Fruit fly (Drosophila melanogaster): ENCODE data around the gene side-VII.

Gene side-VII

DNA sequence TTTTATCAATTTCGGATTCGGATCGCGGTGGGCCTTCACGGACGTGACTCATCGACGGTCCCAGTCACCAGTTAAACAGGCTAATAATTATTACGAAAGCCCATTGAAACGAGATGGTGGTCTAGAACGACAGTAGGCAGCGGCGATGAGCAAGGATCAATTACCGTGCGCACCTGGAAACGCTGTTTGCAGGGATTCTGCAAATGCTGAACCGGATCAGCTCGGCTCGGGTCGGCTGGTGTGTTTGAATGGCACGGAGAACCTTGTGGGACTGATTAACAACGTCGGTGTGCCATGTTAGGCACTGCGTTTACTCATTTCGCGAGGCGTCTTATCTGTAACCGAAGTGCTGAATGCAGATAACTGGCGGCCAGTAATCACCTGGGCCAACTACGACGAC is 34.4 kb upstream of the side-VII start, which contains the start of gene Whamy (continued):
- TF ChIP-seq Dip2 (GFP tag; IDR thresholded peaks at IDR 0.05) = no peak
- no peak for TF ChIP-seq CG10565 (GFP tag; optimal IDR thresholded peaks at IDR 0.05)
- no peak for TF ChIP-seq CG6654 (GFP tag; optimal IDR thresholded peaks at IDR 0.05)
- TF ChIP-seq Med (GFP tag) = peak; percentile 70
- no peak for TF ChIP-seq Chrac-16 (GFP tag; optimal IDR thresholded peaks at IDR 0.05)
- TF ChIP-seq CG16779 (GFP tag; IDR thresholded peaks at IDR 0.05) = no peak
- TF ChIP-seq lilli (GFP tag; optimal IDR thresholded peaks at IDR 0.05) = no peak
- TF ChIP-seq ind (GFP tag; optimal IDR thresholded peaks at IDR 0.05) = no peak
- no peak for TF ChIP-seq CG14014 (GFP tag; IDR thresholded peaks at IDR 0.05)
- TF ChIP-seq peb (GFP tag; IDR thresholded peaks at IDR 0.05) = no peak
- TF ChIP-seq nau (GFP tag; optimal IDR thresholded peaks at IDR 0.05) = no peak
- TF ChIP-seq br (optimal IDR thresholded peaks at IDR 0.05) = no peak
- TF ChIP-seq ap (GFP tag; IDR thresholded peaks at IDR 0.05) = no peak
- peak; percentile 66 for TF ChIP-seq lab (GFP tag; optimal IDR thresholded peaks at IDR 0.05)
- no peak for TF ChIP-seq MTF-1 (GFP tag; optimal IDR thresholded peaks at IDR 0.05; ENCODE audit: borderline replicate concordance)
- peak; percentile 5 for TF ChIP-seq CG13296 (GFP tag; optimal IDR thresholded peaks at IDR 0.05)
- TF ChIP-seq CG1233 (GFP tag; optimal IDR thresholded peaks at IDR 0.05) = no peak
- TF ChIP-seq slbo (GFP tag; IDR thresholded peaks at IDR 0.05) = no peak
- no peak for TF ChIP-seq bsh (GFP tag; optimal IDR thresholded peaks at IDR 0.05)
- no peak for TF ChIP-seq Oaz (GFP tag; IDR thresholded peaks at IDR 0.05)
- no peak for TF ChIP-seq pita (GFP tag; optimal IDR thresholded peaks at IDR 0.05)
- no peak for TF ChIP-seq CG10147 (GFP tag; optimal IDR thresholded peaks at IDR 0.05)
- no peak for TF ChIP-seq bab2 (GFP tag; optimal IDR thresholded peaks at IDR 0.05)
- no peak for TF ChIP-seq E2f1 (GFP tag; IDR thresholded peaks at IDR 0.05)
- no peak for TF ChIP-seq CG12299 (tag; optimal IDR thresholded peaks at IDR 0.05)
- no peak for TF ChIP-seq NfI (GFP tag; optimal IDR thresholded peaks at IDR 0.05)
- TF ChIP-seq CG2875 (GFP tag; optimal IDR thresholded peaks at IDR 0.05) = no peak
- no peak for TF ChIP-seq CG31388 (GFP tag; optimal IDR thresholded peaks at IDR 0.05)
- no peak for TF ChIP-seq CG8388 (GFP tag; optimal IDR thresholded peaks at IDR 0.05)
- no peak for TF ChIP-seq CG17802 (tag; optimal IDR thresholded peaks at IDR 0.05)
- TF ChIP-seq CG2116 (GFP tag; optimal IDR thresholded peaks at IDR 0.05) = no peak
- peak; percentile 77 for TF ChIP-seq mirr (GFP tag; optimal IDR thresholded peaks at IDR 0.05)
- no peak for TF ChIP-seq CG17912 (GFP tag; optimal IDR thresholded peaks at IDR 0.05)
- no peak for TF ChIP-seq Oli (tag; optimal IDR thresholded peaks at IDR 0.05)
- TF ChIP-seq Hmr (GFP tag; optimal IDR thresholded peaks at IDR 0.05) = peak; percentile 20
- TF ChIP-seq CG12236 (GFP tag; optimal IDR thresholded peaks at IDR 0.05) = no peak

DNA sequence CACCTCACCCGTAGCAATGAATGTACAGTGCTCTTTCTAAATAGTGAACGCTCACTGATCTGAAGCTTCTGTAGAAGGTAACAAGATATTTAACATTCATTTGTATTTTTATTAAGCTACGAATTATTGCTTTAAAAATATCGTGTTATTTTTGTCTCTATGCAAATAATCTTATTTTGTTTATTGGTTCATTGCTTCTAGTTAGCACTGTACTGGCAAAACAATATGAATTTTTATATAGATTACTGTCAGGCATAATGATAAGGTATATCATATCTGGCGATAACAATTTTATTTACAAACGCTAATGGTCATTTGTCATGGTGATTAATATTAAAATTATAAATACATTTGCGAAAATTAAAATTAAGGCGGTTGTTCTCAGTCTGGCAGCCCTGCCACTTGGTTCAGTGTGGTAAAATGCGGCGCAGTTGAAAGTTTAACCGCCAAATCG is 31.8 kb upstream of the side-VII start, which contains the start of gene CG9471:
Gene CG9471 (minus strand): TSS at position 24 of the 454 bp plus-strand sequence.
- TF ChIP-seq CG11398 (GFP tag; optimal IDR thresholded peaks at IDR 0.05) (peak; percentile 35), tio (GFP tag; optimal IDR thresholded peaks at IDR 0.05) (no peak), repo (GFP tag; optimal IDR thresholded peaks at IDR 0.05) (peak; percentile 68), so (GFP tag; IDR thresholded peaks at IDR 0.05) (peak; percentile 84), CG16779 (GFP tag; IDR thresholded peaks at IDR 0.05) (peak; percentile 90), dimm (GFP tag; IDR thresholded peaks at IDR 0.05) (peak; percentile 68; the same call in 1 of the 2 replicates), oc (tag; optimal IDR thresholded peaks at IDR 0.05) (peak; percentile 83), CG14965 (GFP tag; optimal IDR thresholded peaks at IDR 0.05; ENCODE audit: borderline replicate concordance) (no peak), Hmr (GFP tag; optimal IDR thresholded peaks at IDR 0.05) (peak; percentile 92), CG6854 (GFP tag; optimal IDR thresholded peaks at IDR 0.05) (peak; percentile 85), Elba2 (GFP tag; optimal IDR thresholded peaks at IDR 0.05) (peak; percentile 54), BEAF-32 (GFP tag; optimal IDR thresholded peaks at IDR 0.05) (peak; percentile 37), CG12769 (tag; optimal IDR thresholded peaks at IDR 0.05) (peak; percentile 92), da (GFP tag; optimal IDR thresholded peaks at IDR 0.05) (peak; percentile 61), MBD-R2 (GFP tag; IDR thresholded peaks at IDR 0.05) (peak; percentile 79), CG10959 (GFP tag; IDR thresholded peaks at IDR 0.05) (peak; percentile 81), pita (GFP tag; optimal IDR thresholded peaks at IDR 0.05) (no peak), dmrt11E (tag; optimal IDR thresholded peaks at IDR 0.05) (peak; percentile 83), CG8944 (GFP tag; optimal IDR thresholded peaks at IDR 0.05) (peak; percentile 88), CG7928 (GFP tag; optimal IDR thresholded peaks at IDR 0.05) (peak; percentile 59)

All from whole organism, embryonic.